Fruit fly (Drosophila melanogaster) whole organism, wandering third instar larva: Measurements from ENCODE around the gene roq.

ENCODE experiments used
- Abd-B ChIP-seq: fragments of >200 bp; optimal IDR thresholded peaks from 2 replicates; lab custom pipeline; 2017; ENCODE audit warnings: missing biosample characterization, missing genetic modification characterization
- CG32264 ChIP-seq: fragments of 200-800 bp; sonication (Bioruptor generic); optimal IDR thresholded peaks from 2 replicates; lab custom pipeline; 2016; ENCODE audit warnings: missing biosample characterization, missing genetic modification characterization
- CrebA ChIP-seq: fragments of 200-800 bp; sonication (Bioruptor generic); optimal IDR thresholded peaks from 2 replicates; lab custom pipeline; 2016; ENCODE audit warnings: missing biosample characterization, mild to moderate bottlenecking, missing genetic modification characterization, borderline replicate concordance
- Dfd ChIP-seq: fragments of >200 bp; optimal IDR thresholded peaks from 2 replicates; lab custom pipeline; 2017; ENCODE audit warnings: missing biosample characterization, missing genetic modification characterization
- Dif ChIP-seq: fragments of 200-275, 200-300 bp; sonication (Bioruptor generic); optimal IDR thresholded peaks from 2 replicates; lab custom pipeline; 2018; ENCODE audit warnings: missing biosample characterization, missing genetic modification characterization; ENCODE audit not compliant: partially characterized antibody
- GATAd ChIP-seq: sonication (Bioruptor generic); optimal IDR thresholded peaks from 2 replicates; lab custom pipeline; 2016; ENCODE audit warnings: missing biosample characterization, missing genetic modification characterization
- HLH106 ChIP-seq: fragments of 200-800 bp; optimal IDR thresholded peaks from 3 replicates; lab custom pipeline; 2019; ENCODE audit warnings: missing biosample characterization, mild to moderate bottlenecking, missing genetic modification characterization, moderate library complexity
- Hnf4 ChIP-seq: fragments of 200-800 bp; sonication (Bioruptor generic); optimal IDR thresholded peaks from 2 replicates; lab custom pipeline; 2016; ENCODE audit warnings: missing biosample characterization, mild to moderate bottlenecking, missing genetic modification characterization
- Hr78 ChIP-seq: fragments of >200 bp; optimal IDR thresholded peaks from 2 replicates; lab custom pipeline; 2017; ENCODE audit warnings: missing biosample characterization, missing genetic modification characterization
- Hr83 ChIP-seq: fragments of 200-300 bp; sonication (Bioruptor generic); optimal IDR thresholded peaks from 2 replicates; lab custom pipeline; 2016; ENCODE audit warnings: missing biosample characterization, mild to moderate bottlenecking, missing genetic modification characterization, moderate library complexity; ENCODE audit not compliant: poor library complexity, severe bottlenecking
- Mio ChIP-seq: sonication (Bioruptor generic); optimal IDR thresholded peaks from 2 replicates; lab custom pipeline; 2016; ENCODE audit warnings: missing biosample characterization, missing genetic modification characterization
- Myc ChIP-seq: fragments of >200 bp; optimal IDR thresholded peaks from 2 replicates; lab custom pipeline; 2017
- N ChIP-seq: fragments of >200 bp; optimal IDR thresholded peaks from 2 replicates; lab custom pipeline; 2018; ENCODE audit warnings: missing biosample characterization, missing external identifiers, missing genetic modification characterization
- OdsH ChIP-seq: fragments of 200-800 bp; sonication (Bioruptor generic); optimal IDR thresholded peaks from 2 replicates; lab custom pipeline; 2016; ENCODE audit warnings: missing biosample characterization, mild to moderate bottlenecking, missing genetic modification characterization
- Rel ChIP-seq, 2 experiments: fragments of 200-800 bp; sonication (Bioruptor generic) in 1 of 2; optimal IDR thresholded peaks; 2 replicates in 1 of 2; 3 replicates in 1 of 2; lab custom pipeline; 2016 to 2019; ENCODE audit warnings: mild to moderate bottlenecking in 2 of 2, missing biosample characterization in 2 of 2, missing genetic modification characterization in 2 of 2, moderate library complexity in 1 of 2
- Sp1 ChIP-seq: fragments of 200-800 bp; sonication (Bioruptor generic); optimal IDR thresholded peaks from 3 replicates; lab custom pipeline; 2019; ENCODE audit warnings: missing biosample characterization, mild to moderate bottlenecking, missing genetic modification characterization, moderate library complexity
- Vsx2 ChIP-seq: fragments of 200-300, 225-300 bp; sonication (Bioruptor generic); optimal IDR thresholded peaks from 2 replicates; lab custom pipeline; 2018; ENCODE audit warnings: missing biosample characterization, missing genetic modification characterization; ENCODE audit not compliant: partially characterized antibody
- br ChIP-seq: fragments of 200-800 bp; sonication (Bioruptor generic); optimal IDR thresholded peaks from 2 replicates; lab custom pipeline; 2016; ENCODE audit warnings: missing biosample characterization, missing genetic modification characterization
- brk ChIP-seq: fragments of 200-800 bp; sonication (Bioruptor generic); optimal IDR thresholded peaks from 2 replicates; lab custom pipeline; 2016; ENCODE audit warnings: missing biosample characterization, mild to moderate bottlenecking, missing genetic modification characterization
- dl ChIP-seq, 2 experiments: fragments of 175-275, 200-275 bp in 1 of 2; fragments of 200-275 bp in 1 of 2; sonication (Bioruptor generic); optimal IDR thresholded peaks; lab custom pipeline; 2018; ENCODE audit warnings: mild to moderate bottlenecking in 2 of 2, missing biosample characterization in 2 of 2, missing genetic modification characterization in 2 of 2, moderate library complexity in 2 of 2; ENCODE audit not compliant: partially characterized antibody in 2 of 2, insufficient read depth in 1 of 2
- dmrt93B ChIP-seq: fragments of 200-800 bp; sonication (Bioruptor generic); optimal IDR thresholded peaks from 2 replicates; lab custom pipeline; 2018; ENCODE audit warnings: missing biosample characterization, mild to moderate bottlenecking, missing genetic modification characterization
- dsf ChIP-seq: sonication (Bioruptor generic); optimal IDR thresholded peaks from 2 replicates; lab custom pipeline; 2016; ENCODE audit warnings: missing biosample characterization, missing genetic modification characterization, borderline replicate concordance
- ey ChIP-seq: fragments of 200-800 bp; sonication (Bioruptor generic); optimal IDR thresholded peaks from 2 replicates; lab custom pipeline; 2016; ENCODE audit warnings: missing biosample characterization, missing genetic modification characterization
- foxo ChIP-seq, 2 experiments: fragments of 200-800 bp; sonication (Bioruptor generic); optimal IDR thresholded peaks; 2 replicates in 1 of 2; 3 replicates in 1 of 2; lab custom pipeline; 2016 to 2017; ENCODE audit warnings: missing biosample characterization in 2 of 2, missing genetic modification characterization in 2 of 2
- jim ChIP-seq: fragments of 175-275, 200-325 bp; sonication (Bioruptor generic); optimal IDR thresholded peaks from 2 replicates; lab custom pipeline; 2016; ENCODE audit warnings: missing biosample characterization, mild to moderate bottlenecking, missing genetic modification characterization
- pan ChIP-seq: fragments of >200 bp; optimal IDR thresholded peaks from 2 replicates; lab custom pipeline; 2017
- rgr ChIP-seq: fragments of 200-800 bp; sonication (Bioruptor generic); optimal IDR thresholded peaks from 3 replicates; lab custom pipeline; 2016; ENCODE audit warnings: missing biosample characterization, mild to moderate bottlenecking, missing genetic modification characterization
- sage ChIP-seq: fragments of 200-800 bp; sonication (Bioruptor generic); optimal IDR thresholded peaks from 2 replicates; lab custom pipeline; 2016; ENCODE audit warnings: missing biosample characterization, mild to moderate bottlenecking, missing genetic modification characterization
- sv ChIP-seq: fragments of 200-800 bp; sonication (Bioruptor generic); optimal IDR thresholded peaks from 3 replicates; lab custom pipeline; 2016; ENCODE audit warnings: missing biosample characterization, missing genetic modification characterization
- tai ChIP-seq: sonication (Bioruptor generic); optimal IDR thresholded peaks from 2 replicates; lab custom pipeline; 2016; ENCODE audit warnings: missing biosample characterization, missing genetic modification characterization
- usp ChIP-seq: fragments of >200 bp; optimal IDR thresholded peaks from 2 replicates; lab custom pipeline; 2017; ENCODE audit warnings: missing biosample characterization, missing genetic modification characterization
- woc ChIP-seq: sonication (Bioruptor generic); optimal IDR thresholded peaks from 2 replicates; lab custom pipeline; 2016; ENCODE audit warnings: missing biosample characterization, mild to moderate bottlenecking, missing genetic modification characterization

The roq gene

dm6 chr3L:16339873-16340272 is 38.5 kb downstream of the roq start:
- no peak for TF ChIP-seq CrebA
- no peak for TF ChIP-seq foxo (GFP tag; optimal IDR thresholded peaks at IDR 0.05; lab: Kevin White, UChicago)
- TF ChIP-seq CG32264, result no peak

dm6 chr3L:16339463-16339862 is 38.9 kb downstream of the roq start:
- TF ChIP-seq Abd-B (GFP tag; lab: Kevin White, UChicago) (no peak), dmrt93B (GFP tag; lab: Kevin White, UChicago) (no peak), Dif (no peak), pan (no peak), brk (no peak), OdsH (GFP tag; lab: Kevin White, UChicago) (no peak), Hr78 (GFP tag; lab: Kevin White, UChicago) (no peak), CG32264 (no peak), br (GFP tag; lab: Kevin White, UChicago) (no peak), tai (no peak), usp (GFP tag; lab: Kevin White, UChicago) (no peak), ey (GFP tag; lab: Kevin White, UChicago) (no peak), Mio (no peak), Vsx2 (GFP tag; lab: Kevin White, UChicago) (no peak)

dm6 chr3L:16338703-16339102 is 39.7 kb downstream of the roq start, which contains the start of gene CG4998:
Gene CG4998 (plus strand): TSS chr3L:16339003.
- no peak for TF ChIP-seq foxo (GFP tag; optimal IDR thresholded peaks at IDR 0.05; lab: Kevin White, UChicago)
- TF ChIP-seq Rel (GFP tag; optimal IDR thresholded peaks at IDR 0.05; lab: Kevin White, UChicago), result no peak
- TF ChIP-seq Rel (tag; optimal IDR thresholded peaks at IDR 0.05; lab: Kevin White, UChicago), result no peak
- no peak for TF ChIP-seq sage (GFP tag; lab: Kevin White, UChicago)
- TF ChIP-seq tai, result no peak
- no peak for TF ChIP-seq br (GFP tag; lab: Kevin White, UChicago)
- TF ChIP-seq Hr78 (GFP tag; lab: Kevin White, UChicago), result no peak
- no peak for TF ChIP-seq dl (GFP tag; optimal IDR thresholded peaks at IDR 0.05; lab: Kevin White, UChicago; ENCODE audit: insufficient read depth in 1 of 2, partially characterized antibody in 2 of 2)
- TF ChIP-seq brk, result no peak
- no peak for TF ChIP-seq sv (GFP tag; lab: Kevin White, UChicago)
- TF ChIP-seq jim (GFP tag; lab: Kevin White, UChicago), result no peak
- no peak for TF ChIP-seq Vsx2 (GFP tag; lab: Kevin White, UChicago)
- no peak for TF ChIP-seq rgr
- TF ChIP-seq HLH106 (tag; lab: Kevin White, UChicago), result no peak
- TF ChIP-seq Dif, result no peak
- TF ChIP-seq dsf, result no peak
- TF ChIP-seq Hr83, result no peak
- TF ChIP-seq Mio, result no peak
- TF ChIP-seq Dfd (GFP tag; lab: Kevin White, UChicago), result no peak
- no peak for TF ChIP-seq N (GFP tag; lab: Kevin White, UChicago)
- TF ChIP-seq, all 38 proteins: peak for 0

- no peak for TF ChIP-seq pan
- no peak for TF ChIP-seq Hnf4 (GFP tag; lab: Kevin White, UChicago)
- no peak for TF ChIP-seq rgr
- TF ChIP-seq sv (GFP tag; lab: Kevin White, UChicago), result no peak
- TF ChIP-seq Rel (GFP tag; optimal IDR thresholded peaks at IDR 0.05; lab: Kevin White, UChicago), result no peak
- TF ChIP-seq Rel (tag; optimal IDR thresholded peaks at IDR 0.05; lab: Kevin White, UChicago), result no peak
- no peak for TF ChIP-seq dmrt93B (GFP tag; lab: Kevin White, UChicago)
- no peak for TF ChIP-seq Hr78 (GFP tag; lab: Kevin White, UChicago)
- TF ChIP-seq Dif, result no peak
These were observed 40.6 kb downstream of the roq start for dm6 chr3L:16337739-16338138.

- TF ChIP-seq sv (GFP tag; lab: Kevin White, UChicago) (no peak), woc (GFP tag; lab: Kevin White, UChicago) (no peak), Sp1 (GFP tag; lab: Kevin White, UChicago) (no peak), GATAd (GFP tag; lab: Kevin White, UChicago) (no peak), pan (no peak), sage (GFP tag; lab: Kevin White, UChicago) (no peak), Myc (lab: Kevin White, UChicago) (peak; percentile 80), Vsx2 (GFP tag; lab: Kevin White, UChicago) (peak; percentile 58), rgr (no peak), Dif (peak; percentile 39), N (GFP tag; lab: Kevin White, UChicago) (peak; percentile 79), Mio (no peak), dmrt93B (GFP tag; lab: Kevin White, UChicago) (no peak)
These were observed 43.5 kb downstream of the roq start for dm6 chr3L:16334876-16335275.
